Fruit fly (Drosophila melanogaster) whole organism, embryonic: ENCODE results near the gene orb.
A peak's percentile ranks its signal among the peaks of the same experiment; 100 is the strongest.

Experiments
- Ada2b ChIP-seq: fragments of 200-800 bp; sonication (Bioruptor generic); IDR thresholded peaks from 2 replicates; pipeline ENCODE4 v1.3.6; 2022; ENCODE audit warnings: missing biosample characterization, missing genetic modification characterization
- Bteb2 ChIP-seq: fragments of 200-800 bp; sonication (Bioruptor generic); optimal IDR thresholded peaks from 2 replicates; lab custom pipeline; 2016; ENCODE audit warnings: missing biosample characterization, missing genetic modification characterization
- CG10366 ChIP-seq: fragments of 200-800 bp; sonication (Bioruptor generic); IDR thresholded peaks from 2 replicates; pipeline ENCODE4 v1.3.6; 2022; ENCODE audit warnings: missing biosample characterization, missing genetic modification characterization
- CG12744 ChIP-seq: fragments of 200-800 bp; sonication (Bioruptor generic); optimal IDR thresholded peaks from 2 replicates; lab custom pipeline; 2016; ENCODE audit warnings: missing biosample characterization, missing genetic modification characterization
- CG13624 ChIP-seq: fragments of 200-800 bp; sonication (Bioruptor generic); optimal IDR thresholded peaks from 2 replicates; lab custom pipeline; 2016; ENCODE audit warnings: missing biosample characterization, missing genetic modification characterization
- CG14965 ChIP-seq: fragments of 200-800 bp; sonication (Bioruptor generic); optimal IDR thresholded peaks from 2 replicates; lab custom pipeline; 2016; ENCODE audit warnings: missing biosample characterization, missing genetic modification characterization, borderline replicate concordance
- CG2889 ChIP-seq: fragments of 200-800 bp; sonication (Bioruptor generic); IDR thresholded peaks from 3 replicates; pipeline ENCODE4 v1.3.6; 2022; ENCODE audit warnings: missing biosample characterization, missing genetic modification characterization
- CG30020 ChIP-seq: fragments of 200-800 bp; optimal IDR thresholded peaks from 2 replicates; lab custom pipeline; 2019; ENCODE audit warnings: missing biosample characterization, mild to moderate bottlenecking, missing genetic modification characterization, moderate library complexity
- CG31224 ChIP-seq: fragments of 200-800 bp; sonication (Bioruptor generic); IDR thresholded peaks from 2 replicates; pipeline ENCODE4 v1.3.6; 2022; ENCODE audit warnings: missing biosample characterization, missing genetic modification characterization
- CG3726 ChIP-seq: fragments of 200-800 bp; sonication (Bioruptor generic); IDR thresholded peaks from 3 replicates; pipeline ENCODE4, ENCODE4 v1.3.6; 2022; ENCODE audit warnings: missing biosample characterization, missing genetic modification characterization
- CG3995 ChIP-seq: fragments of 200-800 bp; sonication (Bioruptor generic); optimal IDR thresholded peaks from 3 replicates; lab custom pipeline; 2016; ENCODE audit warnings: missing biosample characterization, missing genetic modification characterization
- CG4404 ChIP-seq: fragments of 200-800 bp; sonication (Bioruptor generic); IDR thresholded peaks from 2 replicates; pipeline ENCODE4 v1.3.6; 2022; ENCODE audit warnings: missing biosample characterization, missing genetic modification characterization
- CG4617 ChIP-seq: fragments of 200-800 bp; sonication (Bioruptor generic); optimal IDR thresholded peaks from 3 replicates; lab custom pipeline; 2016; ENCODE audit warnings: missing biosample characterization, missing genetic modification characterization, borderline replicate concordance
- CG4820 ChIP-seq: fragments of 200-800 bp; sonication (Bioruptor generic); optimal IDR thresholded peaks from 3 replicates; lab custom pipeline; 2016; ENCODE audit warnings: missing biosample characterization, missing genetic modification characterization
- CG6683 ChIP-seq: fragments of 200-800 bp; sonication (Bioruptor generic); optimal IDR thresholded peaks from 2 replicates; lab custom pipeline; 2017; ENCODE audit warnings: missing biosample characterization, mild to moderate bottlenecking, missing genetic modification characterization, missing genetic modification reagents
- CG6854 ChIP-seq: fragments of 200-800 bp; sonication (Bioruptor generic); optimal IDR thresholded peaks from 3 replicates; lab custom pipeline; 2017; ENCODE audit warnings: missing biosample characterization, mild to moderate bottlenecking, missing genetic modification characterization
- CG7372 ChIP-seq: fragments of 200-800 bp; sonication (Bioruptor generic); IDR thresholded peaks from 2 replicates; pipeline ENCODE4 v1.3.6; 2022; ENCODE audit warnings: missing biosample characterization, missing genetic modification characterization
- CG7745 ChIP-seq: fragments of 200-800 bp; sonication (Bioruptor generic); optimal IDR thresholded peaks from 2 replicates; lab custom pipeline; 2018; ENCODE audit warnings: missing biosample characterization, mild to moderate bottlenecking, missing genetic modification characterization, moderate library complexity
- CG8089 ChIP-seq: fragments of 200-800 bp; sonication (Bioruptor generic); optimal IDR thresholded peaks from 3 replicates; lab custom pipeline; 2016; ENCODE audit warnings: missing biosample characterization, missing genetic modification characterization
- CG8765 ChIP-seq: fragments of 200-800 bp; sonication (Bioruptor generic); IDR thresholded peaks from 2 replicates; pipeline ENCODE4 v1.3.6; 2022; ENCODE audit warnings: missing biosample characterization, missing genetic modification characterization
- CG8924 ChIP-seq: fragments of 200-800 bp; optimal IDR thresholded peaks from 3 replicates; lab custom pipeline; 2019; ENCODE audit warnings: missing biosample characterization, mild to moderate bottlenecking, missing genetic modification characterization, moderate library complexity
- D ChIP-seq, 2 experiments: fragments of 200-800 bp in 1 of 2; fragments of >200 bp in 1 of 2; sonication (Bioruptor generic) in 1 of 2; optimal IDR thresholded peaks; 2 replicates in 1 of 2; 3 replicates in 1 of 2; lab custom pipeline; 2017; ENCODE audit warnings: mild to moderate bottlenecking in 1 of 2, missing biosample characterization in 1 of 2, missing genetic modification characterization in 1 of 2, missing genetic modification reagents in 1 of 2
- HLH54F ChIP-seq: fragments of 200-800 bp; sonication (Bioruptor generic); optimal IDR thresholded peaks from 3 replicates; lab custom pipeline; 2016; ENCODE audit warnings: missing biosample characterization, missing genetic modification characterization
- Jarid2 ChIP-seq: fragments of 200-800 bp; sonication (Bioruptor generic); optimal IDR thresholded peaks from 3 replicates; lab custom pipeline; 2017; ENCODE audit warnings: mild to moderate bottlenecking, missing biosample characterization, missing genetic modification reagents, missing genetic modification characterization
- MESR4 ChIP-seq: fragments of 200-800 bp; sonication (Bioruptor generic); optimal IDR thresholded peaks from 2 replicates; lab custom pipeline; 2018; ENCODE audit warnings: missing biosample characterization, mild to moderate bottlenecking, missing genetic modification characterization, moderate library complexity
- Ptx1 ChIP-seq: fragments of 200-800 bp; sonication (Bioruptor generic); IDR thresholded peaks from 2 replicates; pipeline ENCODE4 v1.3.6; 2022; ENCODE audit warnings: missing biosample characterization, missing genetic modification characterization
- Scr ChIP-seq: fragments of 200-800 bp; sonication (Bioruptor generic); IDR thresholded peaks from 2 replicates; pipeline ENCODE4 v1.3.6; 2022; ENCODE audit warnings: missing biosample characterization, missing genetic modification characterization; ENCODE audit not compliant: partially characterized antibody
- ato ChIP-seq: fragments of 200-800 bp; sonication (Bioruptor generic); IDR thresholded peaks from 2 replicates; pipeline ENCODE4 v1.3.6; 2022; ENCODE audit warnings: missing biosample characterization, missing genetic modification characterization; ENCODE audit not compliant: partially characterized antibody
- bbx ChIP-seq: fragments of 200-800 bp; sonication (Bioruptor generic); IDR thresholded peaks from 2 replicates; pipeline ENCODE4 v1.3.6; 2022; ENCODE audit warnings: missing biosample characterization, missing genetic modification characterization; ENCODE audit not compliant: partially characterized antibody
- croc ChIP-seq: fragments of 200-800 bp; sonication (Bioruptor generic); conservative IDR thresholded peaks from 3 replicates; pipeline ENCODE4 v1.3.6; 2022; ENCODE audit warnings: missing biosample characterization, missing genetic modification characterization
- da ChIP-seq: fragments of 200-800 bp; sonication (Bioruptor generic); optimal IDR thresholded peaks from 2 replicates; lab custom pipeline; 2016; ENCODE audit warnings: missing biosample characterization, missing genetic modification characterization
- dati ChIP-seq: fragments of 200-800 bp; sonication (Bioruptor generic); IDR thresholded peaks from 2 replicates; pipeline ENCODE4 v1.3.6; 2022; ENCODE audit warnings: missing biosample characterization, missing genetic modification characterization
- dysf ChIP-seq: fragments of 200-800 bp; sonication (Bioruptor generic); IDR thresholded peaks from 3 replicates; pipeline ENCODE4 v1.3.6; 2022; ENCODE audit warnings: missing biosample characterization, missing genetic modification characterization
- eve ChIP-seq, 2 experiments: fragments of >200 bp; optimal IDR thresholded peaks; 2 replicates each; lab custom pipeline; 2017; ENCODE audit warnings: missing biosample characterization in 2 of 2, missing genetic modification characterization in 2 of 2
- eyg ChIP-seq: fragments of 200-800 bp; sonication (Bioruptor generic); optimal IDR thresholded peaks from 3 replicates; lab custom pipeline; 2016; ENCODE audit warnings: missing biosample characterization, missing genetic modification characterization
- gem ChIP-seq: fragments of 200-800 bp; sonication (Bioruptor generic); optimal IDR thresholded peaks from 2 replicates; lab custom pipeline; 2019; ENCODE audit warnings: missing biosample characterization, mild to moderate bottlenecking, missing genetic modification characterization, moderate library complexity
- kah ChIP-seq: fragments of 200-800 bp; sonication (Bioruptor generic); optimal IDR thresholded peaks from 2 replicates; lab custom pipeline; 2018; ENCODE audit warnings: missing biosample characterization, mild to moderate bottlenecking, missing genetic modification characterization
- ken ChIP-seq: fragments of 200-800 bp; sonication (Bioruptor generic); IDR thresholded peaks from 3 replicates; pipeline ENCODE4 v1.3.6; 2022; ENCODE audit warnings: missing biosample characterization, missing genetic modification characterization
- lab ChIP-seq: fragments of 200-800 bp; sonication (Bioruptor generic); optimal IDR thresholded peaks from 3 replicates; lab custom pipeline; 2017; ENCODE audit warnings: missing biosample characterization, missing genetic modification characterization, mild to moderate bottlenecking, moderate library complexity, missing genetic modification reagents
- lola ChIP-seq, 3 experiments: fragments of >200 bp in 2 of 3; fragments of 200-800 bp in 1 of 3; sonication (Bioruptor generic) in 1 of 3; optimal IDR thresholded peaks; 2 replicates each; lab custom pipeline; 2017 to 2019; ENCODE audit warnings: missing biosample characterization in 3 of 3, missing genetic modification characterization in 3 of 3, mild to moderate bottlenecking in 1 of 3, moderate library complexity in 1 of 3
- pan ChIP-seq, 4 experiments: fragments of >200 bp in 3 of 4; fragments of 200-800 bp in 1 of 4; sonication (Bioruptor generic) in 1 of 4; optimal IDR thresholded peaks in 3 of 4; IDR thresholded peaks in 1 of 4; 2 replicates each; pipeline versions ENCODE4 v1.3.6 to Lab custom; 2017 to 2022; ENCODE audit warnings: missing biosample characterization in 2 of 4, missing genetic modification characterization in 2 of 4, mixed read lengths in 1 of 4
- pita ChIP-seq: fragments of 200-800 bp; sonication (Bioruptor generic); optimal IDR thresholded peaks from 2 replicates; lab custom pipeline; 2017; ENCODE audit warnings: missing biosample characterization, mild to moderate bottlenecking, missing genetic modification characterization
- pum ChIP-seq: fragments of 200-800 bp; sonication (Bioruptor generic); optimal IDR thresholded peaks from 2 replicates; lab custom pipeline; 2016; ENCODE audit warnings: missing biosample characterization, missing genetic modification characterization
- scrt ChIP-seq: fragments of 200-800 bp; sonication (Bioruptor generic); optimal IDR thresholded peaks from 2 replicates; lab custom pipeline; 2018; ENCODE audit warnings: missing biosample characterization, mild to moderate bottlenecking, missing genetic modification characterization, moderate library complexity
- sqz ChIP-seq: fragments of 200-800 bp; sonication (Bioruptor generic); optimal IDR thresholded peaks from 3 replicates; lab custom pipeline; 2018; ENCODE audit warnings: missing biosample characterization, mild to moderate bottlenecking, missing genetic modification characterization
- tgo ChIP-seq: fragments of 200-800 bp; sonication (Bioruptor generic); IDR thresholded peaks from 3 replicates; pipeline ENCODE4 v1.3.6; 2022; ENCODE audit warnings: missing biosample characterization, missing genetic modification characterization
- unpg ChIP-seq: fragments of 200-800 bp; sonication (Bioruptor generic); optimal IDR thresholded peaks from 3 replicates; lab custom pipeline; 2018; ENCODE audit warnings: missing biosample characterization, mild to moderate bottlenecking, missing genetic modification characterization, moderate library complexity
- usp ChIP-seq: fragments of >200 bp; optimal IDR thresholded peaks from 2 replicates; lab custom pipeline; 2017; ENCODE audit warnings: missing biosample characterization, missing genetic modification characterization
- zfh1 ChIP-seq: fragments of 200-800 bp; sonication (Bioruptor generic); IDR thresholded peaks from 3 replicates; pipeline ENCODE4 v1.3.6; 2022; ENCODE audit warnings: missing biosample characterization, missing genetic modification characterization

orb gene

dm6 chr3R:23280806-23281257, at the start of gene orb, which contains the start of gene Cdc16 (continued):
- TF ChIP-seq CG6854 (GFP tag; lab: Kevin White, UChicago) (peak; percentile 76), zfh1 (GFP tag; lab: Robert Waterston, UW) (peak; percentile 93), CG4820 (GFP tag; lab: Kevin White, UChicago) (peak; percentile 81), CG2889 (GFP tag; lab: Robert Waterston, UW) (peak; percentile 88), CG3726 (GFP tag; lab: Robert Waterston, UW) (peak; percentile 78), CG13624 (GFP tag; lab: Kevin White, UChicago) (peak; percentile 84), ken (GFP tag; lab: Robert Waterston, UW) (peak; percentile 93), Ptx1 (GFP tag; lab: Robert Waterston, UW) (peak; percentile 95), dati (GFP tag; lab: Robert Waterston, UW) (peak; percentile 74; the same call in 1 of the 2 replicates), lola (GFP tag; optimal IDR thresholded peaks at IDR 0.05; lab: Kevin White, UChicago) (peak in 1 of 3 experiments; percentile 82), MESR4 (GFP tag; lab: Kevin White, UChicago) (peak; percentile 55), dysf (GFP tag; lab: Robert Waterston, UW) (peak; percentile 93), D (optimal IDR thresholded peaks at IDR 0.05; lab: Kevin White, UChicago) (no peak), D (GFP tag; optimal IDR thresholded peaks at IDR 0.05; lab: Kevin White, UChicago) (peak; percentile 80), CG31224 (GFP tag; lab: Robert Waterston, UW) (peak; percentile 77), CG14965 (GFP tag; lab: Kevin White, UChicago) (no peak), CG7372 (GFP tag; lab: Robert Waterston, UW) (peak; percentile 82), gem (peak; percentile 97), Ada2b (GFP tag; lab: Robert Waterston, UW) (peak; percentile 91), CG4404 (GFP tag; lab: Robert Waterston, UW) (peak; percentile 67), CG7745 (tag; lab: Kevin White, UChicago) (peak; percentile 27), Jarid2 (GFP tag; lab: Kevin White, UChicago) (peak; percentile 51), CG8924 (tag; lab: Kevin White, UChicago) (peak; percentile 92), CG8765 (GFP tag; lab: Robert Waterston, UW) (peak; percentile 78; the same call in 1 of the 2 replicates), usp (no peak), CG8089 (GFP tag; lab: Kevin White, UChicago) (peak; percentile 23), lab (GFP tag; lab: Kevin White, UChicago) (peak; percentile 95), CG6683 (GFP tag; lab: Kevin White, UChicago) (peak; percentile 85), da (GFP tag; lab: Kevin White, UChicago) (peak; percentile 16), tgo (GFP tag; lab: Robert Waterston, UW) (peak; percentile 93), CG4617 (GFP tag; lab: Kevin White, UChicago) (peak; percentile 83), kah (GFP tag; lab: Kevin White, UChicago) (peak; percentile 64), eve (GFP tag; optimal IDR thresholded peaks at IDR 0.05; lab: Kevin White, UChicago) (no peak), Scr (GFP tag; lab: Robert Waterston, UW) (no peak), Bteb2 (GFP tag; lab: Kevin White, UChicago) (peak; percentile 69), pan (optimal IDR thresholded peaks at IDR 0.05; lab: Kevin White, UChicago) (no peak), pan (GFP tag; optimal IDR thresholded peaks at IDR 0.05 in 1 of 2, IDR thresholded peaks at IDR 0.05 in 1 of 2) (peak in 1 of 2 experiments; percentile 96), ato (GFP tag; lab: Robert Waterston, UW) (no peak), CG3995 (peak; percentile 31), CG10366 (GFP tag; lab: Robert Waterston, UW) (peak; percentile 91), unpg (GFP tag; lab: Kevin White, UChicago) (peak; percentile 96), CG12744 (peak; percentile 48), pita (GFP tag; lab: Kevin White, UChicago) (no peak), croc (peak; percentile 64), scrt (GFP tag; lab: Kevin White, UChicago) (peak; percentile 87), sqz (GFP tag; lab: Kevin White, UChicago) (no peak), eyg (peak; percentile 3), CG30020 (tag; lab: Kevin White, UChicago) (peak; percentile 70), bbx (no peak), HLH54F (GFP tag; lab: Kevin White, UChicago) (peak; percentile 66), pum (peak; percentile 66)
